Fruit fly (Drosophila melanogaster) whole organism, prepupa: ENCODE measurements around the gene Polr2A.
A peak's percentile ranks its signal among the peaks of the same experiment; 100 is the strongest.

ENCODE experiments used
- CG11762 ChIP-seq: fragments of 200-800 bp; sonication (Bioruptor generic); optimal IDR thresholded peaks from 3 replicates; lab custom pipeline; 2016; ENCODE audit warnings: missing biosample characterization, missing genetic modification characterization; ENCODE audit not compliant: insufficient read depth
- CG11902 ChIP-seq: fragments of 200-800 bp; sonication (Bioruptor generic); optimal IDR thresholded peaks from 3 replicates; lab custom pipeline; 2016; ENCODE audit warnings: missing biosample characterization, missing genetic modification characterization
- CG1621 ChIP-seq: fragments of 200-800 bp; sonication (Bioruptor generic); optimal IDR thresholded peaks from 3 replicates; lab custom pipeline; 2018; ENCODE audit warnings: missing biosample characterization, mild to moderate bottlenecking, missing genetic modification characterization
- CG4318 ChIP-seq: fragments of 200-800 bp; sonication (Bioruptor generic); optimal IDR thresholded peaks from 3 replicates; lab custom pipeline; 2017; ENCODE audit warnings: missing biosample characterization, mild to moderate bottlenecking, missing genetic modification characterization
- CG6276 ChIP-seq: fragments of 200-800 bp; sonication (Bioruptor generic); optimal IDR thresholded peaks from 2 replicates; lab custom pipeline; 2017; ENCODE audit warnings: missing biosample characterization, mild to moderate bottlenecking, missing genetic modification characterization
- CG6854 ChIP-seq: fragments of 200-800 bp; sonication (Bioruptor generic); optimal IDR thresholded peaks from 2 replicates; lab custom pipeline; 2017; ENCODE audit warnings: missing biosample characterization, mild to moderate bottlenecking, missing genetic modification characterization
- CG7368 ChIP-seq: fragments of 200-800 bp; sonication (Bioruptor generic); optimal IDR thresholded peaks from 3 replicates; lab custom pipeline; 2016; ENCODE audit warnings: missing biosample characterization, missing genetic modification characterization
- Hr4 ChIP-seq: fragments of 200-800 bp; sonication (Bioruptor generic); optimal IDR thresholded peaks from 3 replicates; lab custom pipeline; 2016; ENCODE audit warnings: missing biosample characterization, missing genetic modification characterization
- eg ChIP-seq: fragments of 200-800 bp; sonication (Bioruptor generic); IDR thresholded peaks from 3 replicates; pipeline ENCODE4 v1.3.6; 2022; ENCODE audit warnings: missing biosample characterization, missing genetic modification characterization
- salr ChIP-seq, 2 experiments: fragments of 200-800 bp; sonication (Bioruptor generic); optimal IDR thresholded peaks; 3 replicates each; lab custom pipeline; 2016 to 2018; ENCODE audit warnings: missing biosample characterization in 2 of 2, missing genetic modification characterization in 2 of 2, mild to moderate bottlenecking in 1 of 2

dm6 chrX:11576540-11576939, 6.4 kb upstream of the Polr2A start, which contains the start of gene CG11695:
- TF ChIP-seq CG11902 (GFP tag; lab: Kevin White, UChicago) = peak; percentile 48
- peak; percentile 42 for TF ChIP-seq CG1621
- TF ChIP-seq CG4318 = no peak
- no peak for TF ChIP-seq CG6854 (GFP tag; lab: Kevin White, UChicago)
- TF ChIP-seq Hr4 (GFP tag; lab: Kevin White, UChicago) = peak; percentile 63
- TF ChIP-seq salr (GFP tag; optimal IDR thresholded peaks at IDR 0.05; lab: Kevin White, UChicago) = peak in 1 of 2 experiments; percentile 44
- peak; percentile 62; the same call in 2 of the 3 replicates for TF ChIP-seq eg (GFP tag; lab: Robert Waterston, UW)
- no peak for TF ChIP-seq CG6276 (GFP tag; lab: Kevin White, UChicago)
- peak; percentile 13 for TF ChIP-seq CG11762
- TF ChIP-seq CG7368 (GFP tag; lab: Kevin White, UChicago) = peak; percentile 49
